Fruit fly (Drosophila melanogaster) whole organism, embryonic: ENCODE results near the gene CG5056.

Source experiments
- BEAF-32 ChIP-seq: fragments of 200-800 bp; sonication (Bioruptor generic); optimal IDR thresholded peaks from 3 replicates; lab custom pipeline; 2017; ENCODE audit warnings: missing biosample characterization, missing genetic modification characterization, mild to moderate bottlenecking, moderate library complexity, missing genetic modification reagents
- CG11247 ChIP-seq: fragments of 200-800 bp; sonication (Bioruptor generic); IDR thresholded peaks from 2 replicates; pipeline ENCODE4 v1.3.6; 2022; ENCODE audit warnings: missing biosample characterization, missing genetic modification characterization
- CG11456 ChIP-seq: fragments of 200-800 bp; sonication (Bioruptor generic); IDR thresholded peaks from 3 replicates; pipeline ENCODE4 v1.3.6; 2022; ENCODE audit warnings: missing biosample characterization, missing genetic modification characterization
- CG11504 ChIP-seq: fragments of 200-800 bp; sonication (Bioruptor generic); optimal IDR thresholded peaks from 3 replicates; lab custom pipeline; 2019; ENCODE audit warnings: missing biosample characterization, mild to moderate bottlenecking, missing genetic modification characterization, moderate library complexity
- CG12299 ChIP-seq: fragments of 200-800 bp; sonication (Bioruptor generic); optimal IDR thresholded peaks from 2 replicates; lab custom pipeline; 2018; ENCODE audit warnings: missing biosample characterization, mild to moderate bottlenecking, missing genetic modification characterization
- CG12769 ChIP-seq: fragments of 200-800 bp; sonication (Bioruptor generic); optimal IDR thresholded peaks from 2 replicates; lab custom pipeline; 2019; ENCODE audit warnings: missing biosample characterization, mild to moderate bottlenecking, missing genetic modification characterization, moderate library complexity
- CG13624 ChIP-seq: fragments of 200-800 bp; sonication (Bioruptor generic); optimal IDR thresholded peaks from 2 replicates; lab custom pipeline; 2016; ENCODE audit warnings: missing biosample characterization, missing genetic modification characterization
- CG15269 ChIP-seq: fragments of 200-800 bp; sonication (Bioruptor generic); optimal IDR thresholded peaks from 2 replicates; lab custom pipeline; 2018; ENCODE audit warnings: missing biosample characterization, mild to moderate bottlenecking, missing genetic modification characterization, moderate library complexity
- CG15601 ChIP-seq: fragments of 200-800 bp; sonication (Bioruptor generic); optimal IDR thresholded peaks from 3 replicates; lab custom pipeline; 2019; ENCODE audit warnings: missing biosample characterization, mild to moderate bottlenecking, missing genetic modification characterization, moderate library complexity
- CG30431 ChIP-seq: fragments of 200-800 bp; sonication (Bioruptor generic); optimal IDR thresholded peaks from 2 replicates; lab custom pipeline; 2017; ENCODE audit warnings: missing biosample characterization, missing genetic modification characterization
- CG31388 ChIP-seq: fragments of 200-800 bp; sonication (Bioruptor generic); optimal IDR thresholded peaks from 2 replicates; lab custom pipeline; 2016; ENCODE audit warnings: missing biosample characterization, missing genetic modification characterization
- CG4328 ChIP-seq: fragments of 200-800 bp; sonication (Bioruptor generic); optimal IDR thresholded peaks from 3 replicates; lab custom pipeline; 2017; ENCODE audit warnings: missing biosample characterization, missing genetic modification reagents, missing genetic modification characterization
- CG5245 ChIP-seq: fragments of 200-800 bp; sonication (Bioruptor generic); optimal IDR thresholded peaks from 3 replicates; lab custom pipeline; 2016; ENCODE audit warnings: missing biosample characterization, missing genetic modification characterization
- CG6272 ChIP-seq: fragments of 200-800 bp; sonication (Bioruptor generic); IDR thresholded peaks from 2 replicates; pipeline ENCODE4 v1.3.6; 2022; ENCODE audit warnings: missing biosample characterization, missing genetic modification characterization
- CG9797 ChIP-seq: fragments of 200-800 bp; sonication (Bioruptor generic); optimal IDR thresholded peaks from 3 replicates; lab custom pipeline; 2018; ENCODE audit warnings: missing biosample characterization, mild to moderate bottlenecking, missing genetic modification characterization
- CkIIα-i1 ChIP-seq: fragments of 200-800 bp; sonication (Bioruptor generic); IDR thresholded peaks from 2 replicates; pipeline ENCODE4 v1.3.6; 2022; ENCODE audit warnings: missing biosample characterization, missing genetic modification characterization
- D19A ChIP-seq: fragments of 200-800 bp; optimal IDR thresholded peaks from 3 replicates; lab custom pipeline; 2019; ENCODE audit warnings: missing biosample characterization, mild to moderate bottlenecking, missing genetic modification characterization, moderate library complexity
- Deaf1 ChIP-seq: fragments of 200-800 bp; optimal IDR thresholded peaks from 3 replicates; lab custom pipeline; 2019; ENCODE audit warnings: missing biosample characterization, mild to moderate bottlenecking, missing genetic modification characterization, moderate library complexity
- Dref ChIP-seq: fragments of 200-800 bp; sonication (Bioruptor generic); IDR thresholded peaks from 2 replicates; pipeline ENCODE4 v1.3.6; 2022; ENCODE audit warnings: missing biosample characterization, missing genetic modification characterization
- Gug ChIP-seq: fragments of 200-800 bp; sonication (Bioruptor generic); IDR thresholded peaks from 4 replicates; pipeline ENCODE4 v1.3.6; 2022; ENCODE audit warnings: missing biosample characterization, missing genetic modification characterization
- Hmx ChIP-seq: fragments of 200-800 bp; sonication (Bioruptor generic); optimal IDR thresholded peaks from 2 replicates; lab custom pipeline; 2016; ENCODE audit warnings: missing biosample characterization, missing genetic modification characterization
- PHDP ChIP-seq: fragments of 200-800 bp; sonication (Bioruptor generic); optimal IDR thresholded peaks from 3 replicates; lab custom pipeline; 2018; ENCODE audit warnings: missing biosample characterization, mild to moderate bottlenecking, missing genetic modification characterization, moderate library complexity
- Rfx ChIP-seq: fragments of 200-800 bp; sonication (Bioruptor generic); IDR thresholded peaks from 2 replicates; pipeline ENCODE4 v1.3.6; 2022; ENCODE audit warnings: missing biosample characterization, missing genetic modification characterization
- YL-1 ChIP-seq: fragments of 200-800 bp; sonication (Bioruptor generic); optimal IDR thresholded peaks from 3 replicates; lab custom pipeline; 2017; ENCODE audit warnings: missing biosample characterization, mild to moderate bottlenecking, missing genetic modification characterization
- ab ChIP-seq: fragments of 200-800 bp; sonication (Bioruptor generic); optimal IDR thresholded peaks from 2 replicates; lab custom pipeline; 2016; ENCODE audit warnings: missing biosample characterization, missing genetic modification characterization
- bbx ChIP-seq: fragments of 200-800 bp; sonication (Bioruptor generic); IDR thresholded peaks from 2 replicates; pipeline ENCODE4 v1.3.6; 2022; ENCODE audit warnings: missing biosample characterization, missing genetic modification characterization; ENCODE audit not compliant: partially characterized antibody
- bsh ChIP-seq, 2 experiments: fragments of 200-800 bp; sonication (Bioruptor generic); optimal IDR thresholded peaks; 2 replicates each; lab custom pipeline; 2017 to 2018; ENCODE audit warnings: mild to moderate bottlenecking in 2 of 2, missing biosample characterization in 2 of 2, missing genetic modification characterization in 2 of 2, moderate library complexity in 1 of 2
- btn ChIP-seq: fragments of 200-800 bp; sonication (Bioruptor generic); optimal IDR thresholded peaks from 2 replicates; lab custom pipeline; 2016; ENCODE audit warnings: missing biosample characterization, missing genetic modification characterization
- chm ChIP-seq: fragments of 200-800 bp; sonication (Bioruptor generic); IDR thresholded peaks from 2 replicates; pipeline ENCODE4 v1.3.6; 2022; ENCODE audit warnings: missing biosample characterization, missing genetic modification characterization
- corto ChIP-seq: fragments of 200-800 bp; sonication (Bioruptor generic); optimal IDR thresholded peaks from 2 replicates; lab custom pipeline; 2016; ENCODE audit warnings: missing biosample characterization, mild to moderate bottlenecking, missing genetic modification characterization, moderate library complexity
- crol ChIP-seq: fragments of 200-800 bp; sonication (Bioruptor generic); IDR thresholded peaks from 2 replicates; pipeline ENCODE4 v1.3.6; 2022; ENCODE audit warnings: missing biosample characterization, missing genetic modification characterization
- gsb ChIP-seq: fragments of 200-800 bp; sonication (Bioruptor generic); IDR thresholded peaks from 2 replicates; pipeline ENCODE4 v1.3.6; 2022; ENCODE audit warnings: missing biosample characterization, missing genetic modification characterization
- hbn ChIP-seq: fragments of 200-800 bp; sonication (Bioruptor generic); IDR thresholded peaks from 2 replicates; pipeline ENCODE4 v1.3.6; 2022; ENCODE audit warnings: missing biosample characterization, missing genetic modification characterization; ENCODE audit not compliant: partially characterized antibody
- lola ChIP-seq, 3 experiments: fragments of >200 bp in 2 of 3; fragments of 200-800 bp in 1 of 3; sonication (Bioruptor generic) in 1 of 3; optimal IDR thresholded peaks; 2 replicates each; lab custom pipeline; 2017 to 2019; ENCODE audit warnings: missing biosample characterization in 3 of 3, missing genetic modification characterization in 3 of 3, mild to moderate bottlenecking in 1 of 3, moderate library complexity in 1 of 3
- lov ChIP-seq, 2 experiments: fragments of 200-800 bp in 1 of 2; fragments of >200 bp in 1 of 2; sonication (Bioruptor generic) in 1 of 2; IDR thresholded peaks in 1 of 2; optimal IDR thresholded peaks in 1 of 2; 2 replicates in 1 of 2; 3 replicates in 1 of 2; pipeline versions ENCODE4 v1.3.6 to Lab custom; 2017 to 2022; ENCODE audit warnings: missing biosample characterization in 1 of 2, missing genetic modification characterization in 1 of 2
- nerfin-1 ChIP-seq: fragments of 200-800 bp; sonication (Bioruptor generic); optimal IDR thresholded peaks from 3 replicates; lab custom pipeline; 2019; ENCODE audit warnings: missing biosample characterization, mild to moderate bottlenecking, missing genetic modification characterization, moderate library complexity
- nerfin-2 ChIP-seq: fragments of 200-800 bp; sonication (Bioruptor generic); IDR thresholded peaks from 2 replicates; pipeline ENCODE4 v1.3.6; 2022; ENCODE audit warnings: missing biosample characterization, missing genetic modification characterization; ENCODE audit not compliant: partially characterized antibody
- pita ChIP-seq: fragments of 200-800 bp; sonication (Bioruptor generic); optimal IDR thresholded peaks from 2 replicates; lab custom pipeline; 2017; ENCODE audit warnings: missing biosample characterization, mild to moderate bottlenecking, missing genetic modification characterization
- pum ChIP-seq: fragments of 200-800 bp; sonication (Bioruptor generic); optimal IDR thresholded peaks from 2 replicates; lab custom pipeline; 2016; ENCODE audit warnings: missing biosample characterization, missing genetic modification characterization
- pzg ChIP-seq: fragments of 200-800 bp; sonication (Bioruptor generic); optimal IDR thresholded peaks from 3 replicates; lab custom pipeline; 2018; ENCODE audit warnings: missing biosample characterization, mild to moderate bottlenecking, missing genetic modification characterization, moderate library complexity
- ranshi ChIP-seq: fragments of 200-800 bp; sonication (Bioruptor generic); IDR thresholded peaks from 2 replicates; pipeline ENCODE4 v1.3.6; 2022; ENCODE audit warnings: missing biosample characterization, missing genetic modification characterization
- rib ChIP-seq: fragments of 200-800 bp; sonication (Bioruptor generic); IDR thresholded peaks from 2 replicates; pipeline ENCODE4 v1.3.6; 2022; ENCODE audit warnings: missing biosample characterization, missing genetic modification characterization
- sc ChIP-seq, 3 experiments: fragments of >200 bp in 2 of 3; fragments of 200-800 bp in 1 of 3; sonication (Bioruptor generic) in 1 of 3; optimal IDR thresholded peaks; 2 replicates in 2 of 3; 3 replicates in 1 of 3; lab custom pipeline; 2017; ENCODE audit warnings: mild to moderate bottlenecking in 1 of 3, missing biosample characterization in 1 of 3, missing genetic modification characterization in 1 of 3, missing genetic modification reagents in 1 of 3
- sens ChIP-seq: fragments of 200-800 bp; sonication (Bioruptor generic); peaks from one replicate; lab custom pipeline; 2016; ENCODE audit warnings: missing biosample characterization, missing genetic modification characterization
- stwl ChIP-seq: fragments of 200-800 bp; sonication (Bioruptor generic); optimal IDR thresholded peaks from 3 replicates; lab custom pipeline; 2018; ENCODE audit warnings: missing biosample characterization, mild to moderate bottlenecking, missing genetic modification characterization, moderate library complexity
- tgo ChIP-seq: fragments of 200-800 bp; sonication (Bioruptor generic); IDR thresholded peaks from 3 replicates; pipeline ENCODE4 v1.3.6; 2022; ENCODE audit warnings: missing biosample characterization, missing genetic modification characterization
- zfh1 ChIP-seq: fragments of 200-800 bp; sonication (Bioruptor generic); IDR thresholded peaks from 3 replicates; pipeline ENCODE4 v1.3.6; 2022; ENCODE audit warnings: missing biosample characterization, missing genetic modification characterization

The CG5056 gene

DNA sequence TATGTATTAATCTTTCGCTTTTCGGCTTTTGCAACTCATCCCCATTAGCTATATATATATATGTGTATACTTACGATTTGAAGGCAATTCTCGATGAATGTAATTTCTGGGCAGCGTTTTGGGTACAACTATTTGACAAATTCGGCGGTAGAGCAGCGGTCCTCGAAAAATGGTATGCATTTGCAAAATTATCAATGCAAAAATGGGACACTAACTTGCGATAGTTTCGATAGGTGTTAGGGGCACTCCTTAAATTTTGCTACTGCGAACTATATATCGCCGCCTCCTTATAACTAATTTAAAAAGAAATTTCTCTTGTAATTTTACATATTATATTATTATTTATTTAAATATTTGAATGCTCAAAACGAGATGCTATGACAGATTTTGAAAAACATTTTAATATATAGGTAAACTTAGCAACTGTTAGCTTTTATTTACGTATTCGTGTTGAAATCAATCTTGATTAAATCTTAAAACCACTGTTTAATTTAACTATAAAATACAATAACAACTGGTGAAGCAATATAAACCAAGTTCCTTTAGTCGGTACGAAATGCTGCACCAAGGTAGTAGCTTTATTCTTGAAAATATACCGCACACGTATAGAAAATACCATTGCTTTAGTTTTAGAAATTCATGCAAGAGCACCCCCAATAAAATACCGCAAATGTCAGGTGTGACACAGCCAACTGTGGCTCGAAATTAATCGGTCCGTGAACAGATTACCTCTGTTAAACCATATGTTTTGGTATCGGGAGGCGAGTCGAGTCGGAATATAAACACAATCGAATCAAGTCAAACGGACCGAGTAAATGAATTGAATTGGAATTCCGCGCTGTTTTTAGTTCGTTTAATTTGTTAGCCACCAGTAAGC is 47.0 kb downstream of the CG5056 start, which contains the start of the genes CG5355 and Klp31E (continued):
- TF ChIP-seq CG31388 (GFP tag; lab: Kevin White, UChicago) (peak; percentile 28), CkIIα-i1 (GFP tag; lab: Robert Waterston, UW) (no peak), sc (optimal IDR thresholded peaks at IDR 0.05; lab: Kevin White, UChicago) (no peak), sc (GFP tag; optimal IDR thresholded peaks at IDR 0.05; lab: Kevin White, UChicago) (peak; percentile 67), CG11456 (GFP tag; lab: Robert Waterston, UW) (0 out of 3 replicates have a peak, but pooled peaks have one; percentile 42), Rfx (GFP tag; lab: Robert Waterston, UW) (peak; percentile 53), CG12299 (tag; lab: Kevin White, UChicago) (peak; percentile 27), bsh (GFP tag; optimal IDR thresholded peaks at IDR 0.05; lab: Kevin White, UChicago) (peak in 1 of 2 experiments; percentile 58), BEAF-32 (GFP tag; lab: Kevin White, UChicago) (peak; percentile 67), CG15601 (tag; lab: Kevin White, UChicago) (peak; percentile 73), Deaf1 (tag; lab: Kevin White, UChicago) (no peak), sens (GFP tag; lab: Kevin White, UChicago) (peak; percentile 93), rib (GFP tag; lab: Robert Waterston, UW) (peak; percentile 40; the same call in 1 of the 2 replicates), nerfin-1 (tag; lab: Kevin White, UChicago) (peak; percentile 31), hbn (peak; percentile 80), Dref (peak; percentile 65), stwl (tag; lab: Kevin White, UChicago) (peak; percentile 3), lola (GFP tag; optimal IDR thresholded peaks at IDR 0.05; lab: Kevin White, UChicago) (peak in 1 of 3 experiments; percentile 82), gsb (GFP tag; lab: Robert Waterston, UW) (no peak), CG15269 (tag; lab: Kevin White, UChicago) (peak; percentile 79), pzg (GFP tag; lab: Kevin White, UChicago) (peak; percentile 61), lov (optimal IDR thresholded peaks at IDR 0.05; lab: Kevin White, UChicago) (no peak), lov (GFP tag; IDR thresholded peaks at IDR 0.05; lab: Robert Waterston, UW) (no peak), ranshi (GFP tag; lab: Robert Waterston, UW) (0 out of 2 replicates have a peak, but pooled peaks have one; percentile 44), PHDP (tag; lab: Kevin White, UChicago) (peak; percentile 56), crol (no peak), pita (no peak), Gug (GFP tag; lab: Robert Waterston, UW) (no peak), CG12769 (tag; lab: Kevin White, UChicago) (peak; percentile 46), pum (GFP tag; lab: Kevin White, UChicago) (peak; percentile 58), chm (peak; percentile 34), CG4328 (peak; percentile 69), YL-1 (GFP tag; lab: Kevin White, UChicago) (peak; percentile 41), CG9797 (peak; percentile 34), CG11247 (GFP tag; lab: Robert Waterston, UW) (peak; percentile 44; the same call in 1 of the 2 replicates), CG6272 (GFP tag; lab: Robert Waterston, UW) (no peak; the same call in none of the 2 replicates), Hmx (GFP tag; lab: Kevin White, UChicago) (no peak), tgo (GFP tag; lab: Robert Waterston, UW) (peak; percentile 64; the same call in 2 of the 3 replicates), nerfin-2 (no peak), zfh1 (GFP tag; lab: Robert Waterston, UW) (peak; percentile 57; the same call in 2 of the 3 replicates), bbx (GFP tag; lab: Robert Waterston, UW) (peak; percentile 76), corto (GFP tag; lab: Kevin White, UChicago) (no peak), CG11504 (tag; lab: Kevin White, UChicago) (peak; percentile 79), btn (no peak), ab (GFP tag; lab: Kevin White, UChicago) (no peak), CG13624 (GFP tag; lab: Kevin White, UChicago) (peak; percentile 52), D19A (no peak), CG5245 (no peak), CG30431 (GFP tag; lab: Kevin White, UChicago) (peak; percentile 26)
